Fruit fly (Drosophila melanogaster): ENCODE data around the gene CG14445.
A peak's percentile ranks its signal among the peaks of the same experiment; 100 is the strongest.

Gene CG14445

dm6 chrX:6193183-6193810 lies 43.8 kb upstream of the CG14445 start (continued):
- no peak for TF ChIP-seq inv (GFP tag; IDR thresholded peaks at IDR 0.05; ENCODE audit: partially characterized antibody)
- no peak for TF ChIP-seq ab (GFP tag; optimal IDR thresholded peaks at IDR 0.05)
- TF ChIP-seq CG33557 (GFP tag; optimal IDR thresholded peaks at IDR 0.05): no peak
- no peak for TF ChIP-seq gcm2 (GFP tag; optimal IDR thresholded peaks at IDR 0.05)
- TF ChIP-seq lab (GFP tag; optimal IDR thresholded peaks at IDR 0.05): peak; percentile 94
- TF ChIP-seq Doc3 (GFP tag; IDR thresholded peaks at IDR 0.05; ENCODE audit: partially characterized antibody): no peak
- TF ChIP-seq CG12236 (GFP tag; optimal IDR thresholded peaks at IDR 0.05): no peak
- peak; percentile 83 for TF ChIP-seq seq (GFP tag; IDR thresholded peaks at IDR 0.05)
- TF ChIP-seq CG17612 (GFP tag; IDR thresholded peaks at IDR 0.05): peak; percentile 66
- no peak for TF ChIP-seq eyg (GFP tag; optimal IDR thresholded peaks at IDR 0.05)
- TF ChIP-seq CG16813 (GFP tag; IDR thresholded peaks at IDR 0.05; ENCODE audit: partially characterized antibody): no peak
- no peak for TF ChIP-seq CG31388 (GFP tag; optimal IDR thresholded peaks at IDR 0.05)
- TF ChIP-seq CG13775 (GFP tag; optimal IDR thresholded peaks at IDR 0.05): peak; percentile 67
- TF ChIP-seq tup (GFP tag; optimal IDR thresholded peaks at IDR 0.05): peak; percentile 43
- TF ChIP-seq E2f2 (GFP tag; IDR thresholded peaks at IDR 0.05): peak; percentile 67
- no peak for TF ChIP-seq pan (optimal IDR thresholded peaks at IDR 0.05)
- peak in 1 of 2 experiments; percentile 94 for TF ChIP-seq pan (GFP tag; optimal IDR thresholded peaks at IDR 0.05 in 1 of 2, IDR thresholded peaks at IDR 0.05 in 1 of 2)
- peak; percentile 55 for TF ChIP-seq CG12104 (GFP tag; optimal IDR thresholded peaks at IDR 0.05)
- peak; percentile 87 for TF ChIP-seq Meics (GFP tag; optimal IDR thresholded peaks at IDR 0.05)
- no peak for TF ChIP-seq h (optimal IDR thresholded peaks at IDR 0.05)
- TF ChIP-seq schlank (tag; optimal IDR thresholded peaks at IDR 0.05): peak; percentile 38
- TF ChIP-seq dimm (GFP tag; IDR thresholded peaks at IDR 0.05): peak; percentile 69; the same call in 1 of the 2 replicates
- peak; percentile 66 for TF ChIP-seq onecut (GFP tag; IDR thresholded peaks at IDR 0.05)
- no peak for TF ChIP-seq Antp (GFP tag; optimal IDR thresholded peaks at IDR 0.05)
- TF ChIP-seq Hmx (GFP tag; optimal IDR thresholded peaks at IDR 0.05): no peak
- peak; percentile 42; the same call in 1 of the 2 replicates for TF ChIP-seq CG16779 (GFP tag; IDR thresholded peaks at IDR 0.05)
- TF ChIP-seq ac (GFP tag; optimal IDR thresholded peaks at IDR 0.05): no peak
- TF ChIP-seq nom (GFP tag; optimal IDR thresholded peaks at IDR 0.05): no peak
- TF ChIP-seq caup (GFP tag; optimal IDR thresholded peaks at IDR 0.05; ENCODE audit: severe bottlenecking): peak; percentile 85
- TF ChIP-seq CG9609 (GFP tag; optimal IDR thresholded peaks at IDR 0.05): no peak
- TF ChIP-seq odd (GFP tag; optimal IDR thresholded peaks at IDR 0.05): peak; percentile 69
- TF ChIP-seq wdn (GFP tag; IDR thresholded peaks at IDR 0.05): peak; percentile 82
- peak; percentile 88 for TF ChIP-seq PHDP (tag; optimal IDR thresholded peaks at IDR 0.05)
- TF ChIP-seq Dfd (GFP tag; optimal IDR thresholded peaks at IDR 0.05): no peak
- no peak for TF ChIP-seq Dref (GFP tag; IDR thresholded peaks at IDR 0.05)
- no peak for TF ChIP-seq CG1832 (GFP tag; optimal IDR thresholded peaks at IDR 0.05)
- TF ChIP-seq HLH3B (GFP tag; IDR thresholded peaks at IDR 0.05): peak; percentile 91
- peak; percentile 88 for TF ChIP-seq CG14441 (GFP tag; IDR thresholded peaks at IDR 0.05)
- TF ChIP-seq Hmr (GFP tag; optimal IDR thresholded peaks at IDR 0.05): peak; percentile 92
- peak; percentile 75 for TF ChIP-seq CG30403 (GFP tag; optimal IDR thresholded peaks at IDR 0.05)
- TF ChIP-seq Hr3 (GFP tag; optimal IDR thresholded peaks at IDR 0.05): peak; percentile 75
- peak; percentile 78 for TF ChIP-seq CG18619 (GFP tag; optimal IDR thresholded peaks at IDR 0.05)
- no peak for TF ChIP-seq Opbp (GFP tag; IDR thresholded peaks at IDR 0.05; ENCODE audit: partially characterized antibody)
- TF ChIP-seq unpg (GFP tag; optimal IDR thresholded peaks at IDR 0.05): peak; percentile 84
- TF ChIP-seq ranshi (GFP tag; IDR thresholded peaks at IDR 0.05): peak; percentile 82
- peak; percentile 57 for TF ChIP-seq D19B (GFP tag; optimal IDR thresholded peaks at IDR 0.05)
- TF ChIP-seq bsh (GFP tag; optimal IDR thresholded peaks at IDR 0.05): no peak
- TF ChIP-seq mld (GFP tag; IDR thresholded peaks at IDR 0.05; ENCODE audit: partially characterized antibody): no peak
- TF ChIP-seq CG11560 (tag; IDR thresholded peaks at IDR 0.05): peak; percentile 60
- peak; percentile 86 for TF ChIP-seq CG15269 (tag; optimal IDR thresholded peaks at IDR 0.05)

Measured in whole organism, embryonic.